Fruit fly (Drosophila melanogaster): ENCODE results near the gene ppk30.

Gene ppk30

dm6 chr3R:29668777-29669176 lies at the start of gene ppk30, which contains the start of gene ppk20:
Gene ppk30 (plus strand): TSS chr3R:29669149.
Gene ppk20 (minus strand): TSS chr3R:29668877.
- TF ChIP-seq h (optimal IDR thresholded peaks at IDR 0.05) = no peak
- no peak for TF ChIP-seq insv (optimal IDR thresholded peaks at IDR 0.05)
- no peak for TF ChIP-seq psq (optimal IDR thresholded peaks at IDR 0.05)
- no peak for TF ChIP-seq Myc (optimal IDR thresholded peaks at IDR 0.05)
- TF ChIP-seq ttk (optimal IDR thresholded peaks at IDR 0.05) = no peak
- no peak for TF ChIP-seq Sin3A (optimal IDR thresholded peaks at IDR 0.05)

- TF ChIP-seq h (optimal IDR thresholded peaks at IDR 0.05) (no peak), psq (optimal IDR thresholded peaks at IDR 0.05) (no peak), insv (optimal IDR thresholded peaks at IDR 0.05) (no peak), ttk (optimal IDR thresholded peaks at IDR 0.05) (no peak), Myc (optimal IDR thresholded peaks at IDR 0.05) (no peak), Sin3A (optimal IDR thresholded peaks at IDR 0.05) (no peak)
These were observed 48.1 kb upstream of the ppk30 start for dm6 chr3R:29620712-29621479.

dm6 chr3R:29625883-29626282 lies 43.1 kb upstream of the ppk30 start:
- TF ChIP-seq insv (optimal IDR thresholded peaks at IDR 0.05) = no peak
- TF ChIP-seq ttk (optimal IDR thresholded peaks at IDR 0.05) = no peak
- TF ChIP-seq psq (optimal IDR thresholded peaks at IDR 0.05) = no peak
- no peak for TF ChIP-seq Sin3A (optimal IDR thresholded peaks at IDR 0.05)
- TF ChIP-seq h (optimal IDR thresholded peaks at IDR 0.05) = no peak
- TF ChIP-seq Myc (optimal IDR thresholded peaks at IDR 0.05) = no peak

- TF ChIP-seq Myc (optimal IDR thresholded peaks at IDR 0.05) (no peak), Sin3A (optimal IDR thresholded peaks at IDR 0.05) (no peak)
These were observed 17.5 kb upstream of the ppk30 start for dm6 chr3R:29651488-29651887.

dm6 chr3R:29659950-29660349 lies 9.0 kb upstream of the ppk30 start, which contains the start of gene Dop1R2:
Gene Dop1R2 (minus strand): TSS chr3R:29659984.
- TF ChIP-seq h (optimal IDR thresholded peaks at IDR 0.05) = no peak
- TF ChIP-seq psq (optimal IDR thresholded peaks at IDR 0.05) = no peak
- TF ChIP-seq insv (optimal IDR thresholded peaks at IDR 0.05) = no peak
- TF ChIP-seq Myc (optimal IDR thresholded peaks at IDR 0.05) = no peak
- no peak for TF ChIP-seq Sin3A (optimal IDR thresholded peaks at IDR 0.05)
- no peak for TF ChIP-seq ttk (optimal IDR thresholded peaks at IDR 0.05)

dm6 chr3R:29664183-29664829 lies 4.6 kb upstream of the ppk30 start, which contains the start of gene ppk21:
Gene ppk21 (plus strand): TSS chr3R:29664779.
- no peak for TF ChIP-seq insv (optimal IDR thresholded peaks at IDR 0.05)
- TF ChIP-seq Myc (optimal IDR thresholded peaks at IDR 0.05) = no peak
- TF ChIP-seq Sin3A (optimal IDR thresholded peaks at IDR 0.05) = no peak
- no peak for TF ChIP-seq psq (optimal IDR thresholded peaks at IDR 0.05)
- no peak for TF ChIP-seq h (optimal IDR thresholded peaks at IDR 0.05)
- no peak for TF ChIP-seq ttk (optimal IDR thresholded peaks at IDR 0.05)

- TF ChIP-seq psq (optimal IDR thresholded peaks at IDR 0.05) (no peak), ttk (optimal IDR thresholded peaks at IDR 0.05) (no peak), h (optimal IDR thresholded peaks at IDR 0.05) (no peak), Sin3A (optimal IDR thresholded peaks at IDR 0.05) (no peak), Myc (optimal IDR thresholded peaks at IDR 0.05) (no peak), insv (optimal IDR thresholded peaks at IDR 0.05) (no peak)
These were observed 2.2 kb downstream of the ppk30 start, which contains the start of gene Obp99a for dm6 chr3R:29671060-29671707. Gene Obp99a (plus strand): TSS chr3R:29671657.

- no peak for TF ChIP-seq psq (optimal IDR thresholded peaks at IDR 0.05)
- no peak for TF ChIP-seq Myc (optimal IDR thresholded peaks at IDR 0.05)
- TF ChIP-seq insv (optimal IDR thresholded peaks at IDR 0.05) = no peak
- TF ChIP-seq h (optimal IDR thresholded peaks at IDR 0.05) = no peak
- TF ChIP-seq Sin3A (optimal IDR thresholded peaks at IDR 0.05) = no peak
- no peak for TF ChIP-seq ttk (optimal IDR thresholded peaks at IDR 0.05)
These were observed 3.2 kb downstream of the ppk30 start, which contains the start of gene ppk19 for dm6 chr3R:29672156-29672555. Gene ppk19 (plus strand): TSS chr3R:29672456.

dm6 chr3R:29675333-29675732 lies 6.4 kb downstream of the ppk30 start, which contains the start of the genes Bub3 and Cap-D2:
Gene Bub3 (minus strand): TSS chr3R:29675421.
Gene Cap-D2 (plus strand): TSS chr3R:29675651.
- no peak for TF ChIP-seq psq (optimal IDR thresholded peaks at IDR 0.05)
- no peak for TF ChIP-seq Sin3A (optimal IDR thresholded peaks at IDR 0.05)
- TF ChIP-seq insv (optimal IDR thresholded peaks at IDR 0.05) = no peak
- no peak for TF ChIP-seq ttk (optimal IDR thresholded peaks at IDR 0.05)
- no peak for TF ChIP-seq h (optimal IDR thresholded peaks at IDR 0.05)
- TF ChIP-seq Myc (optimal IDR thresholded peaks at IDR 0.05) = no peak

dm6 chr3R:29681241-29681640 lies 12.3 kb downstream of the ppk30 start:
- no peak for TF ChIP-seq psq (optimal IDR thresholded peaks at IDR 0.05)
- no peak for TF ChIP-seq insv (optimal IDR thresholded peaks at IDR 0.05)
- TF ChIP-seq Sin3A (optimal IDR thresholded peaks at IDR 0.05) = no peak
- TF ChIP-seq ttk (optimal IDR thresholded peaks at IDR 0.05) = no peak
- no peak for TF ChIP-seq h (optimal IDR thresholded peaks at IDR 0.05)
- no peak for TF ChIP-seq Myc (optimal IDR thresholded peaks at IDR 0.05)

dm6 chr3R:29682152-29682600 lies 13.2 kb downstream of the ppk30 start, which contains the start of the genes CG7582 and Gycalpha99B:
Gene CG7582 (minus strand): TSS chr3R:29682278.
Gene Gycalpha99B (plus strand): TSS chr3R:29682503.
- no peak for TF ChIP-seq h (optimal IDR thresholded peaks at IDR 0.05)
- TF ChIP-seq ttk (optimal IDR thresholded peaks at IDR 0.05) = no peak
- TF ChIP-seq insv (optimal IDR thresholded peaks at IDR 0.05) = no peak
- no peak for TF ChIP-seq Sin3A (optimal IDR thresholded peaks at IDR 0.05)
- no peak for TF ChIP-seq Myc (optimal IDR thresholded peaks at IDR 0.05)
- no peak for TF ChIP-seq psq (optimal IDR thresholded peaks at IDR 0.05)
